Worm (Caenorhabditis elegans) whole organism, young adult: ENCODE measurements around the gene gpla-1.

Source experiments
- B0035.1 ChIP-seq: sonication (generic microtip); optimal IDR thresholded peaks from 2 replicates; lab custom pipeline; 2016; ENCODE audit warnings: missing genetic modification characterization, mild to moderate bottlenecking, missing compliant biosample characterization, missing genotype, missing genetic modification reagents
- B0261.1 ChIP-seq: sonication (generic microtip); optimal IDR thresholded peaks from 2 replicates; lab custom pipeline; 2016; ENCODE audit warnings: mild to moderate bottlenecking, missing genetic modification characterization, moderate library complexity, missing compliant biosample characterization
- B0336.3 ChIP-seq: fragments of 200-800 bp; sonication (Bioruptor generic); IDR thresholded peaks from 2 replicates; pipeline ENCODE4 v1.3.6; 2022; ENCODE audit warnings: missing genetic modification characterization, missing compliant biosample characterization
- F10E7.11 ChIP-seq: sonication (generic microtip); optimal IDR thresholded peaks from 2 replicates; lab custom pipeline; 2017; ENCODE audit warnings: mild to moderate bottlenecking, missing genetic modification characterization, moderate library complexity, missing compliant biosample characterization
- F22D6.2 ChIP-seq: sonication (generic microtip); optimal IDR thresholded peaks from 2 replicates; lab custom pipeline; 2016; ENCODE audit warnings: mild to moderate bottlenecking, missing genetic modification characterization, missing compliant biosample characterization
- F23B12.7 ChIP-seq: sonication (generic microtip); optimal IDR thresholded peaks from 2 replicates; lab custom pipeline; 2017; ENCODE audit warnings: missing genetic modification characterization, mild to moderate bottlenecking, missing compliant biosample characterization, antibody characterized with exemption, moderate library complexity; ENCODE audit not compliant: insufficient read depth
- T07F8.4 ChIP-seq: sonication (generic microtip); optimal IDR thresholded peaks from 2 replicates; lab custom pipeline; 2016; ENCODE audit warnings: mild to moderate bottlenecking, missing genetic modification characterization, moderate library complexity, missing compliant biosample characterization
- Y53F4B.3 ChIP-seq: fragments of 200-800 bp; sonication (Bioruptor generic); IDR thresholded peaks from 2 replicates; pipeline ENCODE4 v1.3.6; 2022; ENCODE audit warnings: missing genetic modification reagents, missing genetic modification characterization, missing compliant biosample characterization
- Y56A3A.18 ChIP-seq: fragments of 200-800 bp; sonication (Bioruptor generic); IDR thresholded peaks from 2 replicates; pipeline ENCODE4 v1.3.6; 2022; ENCODE audit warnings: missing genetic modification reagents, missing genetic modification characterization, missing compliant biosample characterization
- Y67H2A.10 ChIP-seq: fragments of 200-800 bp; sonication (Bioruptor generic); conservative IDR thresholded peaks from 2 replicates; pipeline ENCODE4 v1.3.6; 2022; ENCODE audit warnings: missing genetic modification reagents, missing genetic modification characterization, missing compliant biosample characterization
- ZK185.1 ChIP-seq: sonication (generic microtip); optimal IDR thresholded peaks from 2 replicates; lab custom pipeline; 2016; ENCODE audit warnings: mild to moderate bottlenecking, missing genetic modification characterization, missing compliant biosample characterization; ENCODE audit not compliant: poor library complexity, severe bottlenecking
- aptf-3 ChIP-seq: fragments of 200-800 bp; sonication (Bioruptor generic); IDR thresholded peaks from 2 replicates; pipeline ENCODE4 v1.3.6; 2022; ENCODE audit warnings: missing genetic modification characterization, missing compliant biosample characterization
- athp-1 ChIP-seq: sonication (generic microtip); optimal IDR thresholded peaks from 2 replicates; lab custom pipeline; 2017; ENCODE audit warnings: mild to moderate bottlenecking, missing genetic modification characterization, missing compliant biosample characterization
- attf-3 ChIP-seq: fragments of 200-800 bp; sonication (Bioruptor generic); conservative IDR thresholded peaks from 2 replicates; pipeline ENCODE4 v1.3.6; 2022; ENCODE audit warnings: missing genetic modification reagents, missing genetic modification characterization, missing compliant biosample characterization
- ceh-79 ChIP-seq: sonication (generic microtip); optimal IDR thresholded peaks from 2 replicates; lab custom pipeline; 2017; ENCODE audit warnings: mild to moderate bottlenecking, missing genetic modification characterization, missing compliant biosample characterization
- die-1 ChIP-seq: sonication (generic microtip); optimal IDR thresholded peaks from 2 replicates; lab custom pipeline; 2016; ENCODE audit warnings: missing genotype, mild to moderate bottlenecking, missing genetic modification characterization, missing compliant biosample characterization
- dpff-1 ChIP-seq: sonication (generic microtip); optimal IDR thresholded peaks from 2 replicates; lab custom pipeline; 2017; ENCODE audit warnings: mild to moderate bottlenecking, missing genetic modification characterization, missing compliant biosample characterization
- egl-18 ChIP-seq: fragments of 200-800 bp; sonication (Bioruptor generic); IDR thresholded peaks from 2 replicates; pipeline ENCODE4 v1.3.6; 2022; ENCODE audit warnings: missing genetic modification reagents, missing genetic modification characterization, missing compliant biosample characterization
- egl-44 ChIP-seq: fragments of 200-800 bp; sonication (Bioruptor generic); IDR thresholded peaks from 2 replicates; pipeline ENCODE4 v1.3.6; 2022; ENCODE audit warnings: missing genetic modification reagents, missing genetic modification characterization, missing compliant biosample characterization
- egrh-3 ChIP-seq: fragments of 200-800 bp; sonication (Bioruptor generic); IDR thresholded peaks from 2 replicates; pipeline ENCODE4 v1.3.6; 2022; ENCODE audit warnings: missing genetic modification reagents, missing genetic modification characterization, missing compliant biosample characterization
- ekl-4 ChIP-seq: fragments of 200-800 bp; sonication (Bioruptor generic); IDR thresholded peaks from 2 replicates; pipeline ENCODE4 v1.3.6; 2022; ENCODE audit warnings: missing genetic modification reagents, missing genetic modification characterization, missing compliant biosample characterization
- gei-17 ChIP-seq: fragments of 200-800 bp; sonication (Bioruptor generic); optimal IDR thresholded peaks from 2 replicates; lab custom pipeline; 2018; ENCODE audit warnings: mild to moderate bottlenecking, missing genetic modification characterization, missing compliant biosample characterization
- hlh-12 ChIP-seq: sonication (generic microtip); optimal IDR thresholded peaks from 2 replicates; lab custom pipeline; 2016; ENCODE audit warnings: missing genetic modification characterization, missing compliant biosample characterization
- let-526 ChIP-seq: fragments of 200-800 bp; sonication (Bioruptor generic); IDR thresholded peaks from 2 replicates; pipeline ENCODE4 v1.3.6; 2022; ENCODE audit warnings: missing genetic modification reagents, missing genetic modification characterization, missing compliant biosample characterization
- let-607 ChIP-seq, 2 experiments: fragments of 200-800 bp in 1 of 2; sonication (Bioruptor generic) in 1 of 2; sonication (generic microtip) in 1 of 2; optimal IDR thresholded peaks; 2 replicates each; lab custom pipeline; 2016 to 2018; ENCODE audit warnings: mild to moderate bottlenecking in 2 of 2, missing compliant biosample characterization in 2 of 2, missing genetic modification characterization in 2 of 2, moderate library complexity in 2 of 2, missing genotype in 1 of 2
- lin-26 ChIP-seq: fragments of 200-800 bp; sonication (Bioruptor generic); IDR thresholded peaks from 2 replicates; pipeline ENCODE4 v1.3.6; 2022; ENCODE audit warnings: missing genetic modification reagents, missing genetic modification characterization, missing compliant biosample characterization
- lin-40 ChIP-seq: sonication (generic microtip); optimal IDR thresholded peaks from 2 replicates; lab custom pipeline; 2016; ENCODE audit warnings: missing genetic modification characterization, mild to moderate bottlenecking, missing compliant biosample characterization, missing genotype, missing genetic modification reagents
- lin-54 ChIP-seq: fragments of 200-800 bp; sonication (Bioruptor generic); optimal IDR thresholded peaks from 2 replicates; lab custom pipeline; 2018; ENCODE audit warnings: mild to moderate bottlenecking, missing genetic modification characterization, missing compliant biosample characterization
- lir-1 ChIP-seq: fragments of 200-800 bp; sonication (Bioruptor generic); conservative IDR thresholded peaks from 2 replicates; pipeline ENCODE4 v1.3.6; 2022; ENCODE audit warnings: missing genetic modification reagents, missing genetic modification characterization, missing compliant biosample characterization
- lsy-27 ChIP-seq: sonication (generic microtip); optimal IDR thresholded peaks from 2 replicates; lab custom pipeline; 2017; ENCODE audit warnings: missing genetic modification characterization, mild to moderate bottlenecking, missing compliant biosample characterization, antibody characterized with exemption, missing genotype, borderline replicate concordance; ENCODE audit not compliant: insufficient read depth
- madf-10 ChIP-seq: sonication (generic microtip); optimal IDR thresholded peaks from 2 replicates; lab custom pipeline; 2016; ENCODE audit warnings: mild to moderate bottlenecking, missing genetic modification characterization, missing compliant biosample characterization
- madf-3 ChIP-seq: fragments of 200-800 bp; sonication (Bioruptor generic); IDR thresholded peaks from 2 replicates; pipeline ENCODE4 v1.3.6; 2022; ENCODE audit warnings: missing genetic modification reagents, missing genetic modification characterization, missing compliant biosample characterization
- madf-8 ChIP-seq: fragments of 200-800 bp; sonication (Bioruptor generic); conservative IDR thresholded peaks from 2 replicates; pipeline ENCODE4 v1.3.6; 2022; ENCODE audit warnings: missing genetic modification reagents, missing genetic modification characterization, missing compliant biosample characterization
- nfya-2 ChIP-seq: fragments of 200-800 bp; sonication (Bioruptor generic); IDR thresholded peaks from 2 replicates; pipeline ENCODE4 v1.3.6; 2022; ENCODE audit warnings: missing genetic modification reagents, missing genetic modification characterization, missing compliant biosample characterization
- nhr-90 ChIP-seq: sonication (generic microtip); optimal IDR thresholded peaks from 2 replicates; lab custom pipeline; 2016; ENCODE audit warnings: missing genotype, mild to moderate bottlenecking, missing genetic modification characterization, missing compliant biosample characterization
- rcor-1 ChIP-seq: fragments of 200-800 bp; sonication (Bioruptor generic); IDR thresholded peaks from 2 replicates; pipeline ENCODE4 v1.3.6; 2022; ENCODE audit warnings: missing genetic modification reagents, missing genetic modification characterization, missing compliant biosample characterization
- rec-8 ChIP-seq, 2 experiments: sonication (generic microtip); optimal IDR thresholded peaks; 2 replicates each; lab custom pipeline; 2016; ENCODE audit warnings: mild to moderate bottlenecking in 2 of 2, missing genetic modification characterization in 2 of 2, missing genetic modification reagents in 2 of 2, missing genotype in 2 of 2, missing biosample characterization in 1 of 2, missing compliant biosample characterization in 1 of 2, moderate library complexity in 1 of 2
- repo-1 ChIP-seq: sonication (generic microtip); optimal IDR thresholded peaks from 2 replicates; lab custom pipeline; 2017; ENCODE audit warnings: mild to moderate bottlenecking, missing genetic modification characterization, missing compliant biosample characterization
- sdz-38 ChIP-seq: sonication (generic microtip); optimal IDR thresholded peaks from 2 replicates; lab custom pipeline; 2016; ENCODE audit warnings: missing genotype, missing genetic modification characterization, missing compliant biosample characterization
- sea-2 ChIP-seq: fragments of 200-800 bp; sonication (Bioruptor generic); IDR thresholded peaks from 2 replicates; pipeline ENCODE4 v1.3.6; 2022; ENCODE audit warnings: missing genetic modification characterization, missing compliant biosample characterization
- snpc-1.1 ChIP-seq: sonication (generic microtip); optimal IDR thresholded peaks from 2 replicates; lab custom pipeline; 2017; ENCODE audit warnings: missing genetic modification characterization, mild to moderate bottlenecking, missing compliant biosample characterization, antibody characterized with exemption, moderate library complexity, missing genotype, missing genetic modification reagents; ENCODE audit not compliant: insufficient read depth
- snpc-3.4 ChIP-seq: sonication (generic microtip); optimal IDR thresholded peaks from 2 replicates; lab custom pipeline; 2017; ENCODE audit warnings: missing genetic modification characterization, mild to moderate bottlenecking, missing compliant biosample characterization, antibody characterized with exemption, moderate library complexity, missing genotype, missing genetic modification reagents
- tbp1 ChIP-seq: fragments of 200-800 bp; sonication (Bioruptor generic); optimal IDR thresholded peaks from 2 replicates; lab custom pipeline; 2018; ENCODE audit warnings: mild to moderate bottlenecking, missing genetic modification characterization, missing compliant biosample characterization
- tbx-9 ChIP-seq: sonication (generic microtip); optimal IDR thresholded peaks from 2 replicates; lab custom pipeline; 2016; ENCODE audit warnings: borderline replicate concordance, missing genetic modification characterization, inconsistent platforms, missing compliant biosample characterization
- unc-62 ChIP-seq: fragments of 150-350 bp; optimal IDR thresholded peaks from 2 replicates; lab custom pipeline; 2014; ENCODE audit warnings: missing biosample characterization, missing genetic modification reagents, missing genetic modification characterization
- zfh-2 ChIP-seq: fragments of 200-800 bp; sonication (Bioruptor generic); conservative IDR thresholded peaks from 2 replicates; pipeline ENCODE4 v1.3.6; 2022; ENCODE audit warnings: missing genetic modification reagents, missing genetic modification characterization, missing compliant biosample characterization
- zim-3 ChIP-seq: sonication (generic microtip); optimal IDR thresholded peaks from 2 replicates; lab custom pipeline; 2017; ENCODE audit warnings: mild to moderate bottlenecking, missing genetic modification characterization, moderate library complexity, missing compliant biosample characterization
- ztf-22 ChIP-seq: fragments of 200-800 bp; sonication (Bioruptor generic); optimal IDR thresholded peaks from 2 replicates; lab custom pipeline; 2018; ENCODE audit warnings: mild to moderate bottlenecking, missing genetic modification characterization, moderate library complexity, missing compliant biosample characterization

The gpla-1 gene

ce11 chrV:11921229-11921628 is 16.4 kb downstream of the gpla-1 start (continued):
- TF ChIP-seq tbx-9 (tag; lab: Kevin White, UChicago): no peak
- TF ChIP-seq F10E7.11 (tag; lab: Kevin White, UChicago): no peak
- no peak for TF ChIP-seq madf-8 (GFP tag; lab: Robert Waterston, UW)
- TF ChIP-seq sea-2 (GFP tag; lab: Robert Waterston, UW): no peak
- no peak for TF ChIP-seq lir-1 (GFP tag; lab: Robert Waterston, UW)
- TF ChIP-seq Y53F4B.3 (GFP tag; lab: Robert Waterston, UW): no peak
- TF ChIP-seq madf-3 (GFP tag; lab: Robert Waterston, UW): no peak
- peak; percentile 27 for TF ChIP-seq lin-40 (tag; lab: Kevin White, UChicago)
- TF ChIP-seq die-1 (tag; lab: Kevin White, UChicago): no peak
- no peak for TF ChIP-seq zfh-2 (GFP tag; lab: Robert Waterston, UW)
- TF ChIP-seq Y56A3A.18 (GFP tag; lab: Robert Waterston, UW): no peak
- no peak for TF ChIP-seq let-526 (GFP tag; lab: Robert Waterston, UW)
- no peak for TF ChIP-seq rcor-1 (GFP tag; lab: Robert Waterston, UW)
- no peak for TF ChIP-seq sdz-38 (tag; lab: Kevin White, UChicago)
- TF ChIP-seq lsy-27 (tag; lab: Kevin White, UChicago): no peak
- TF ChIP-seq aptf-3: no peak
- TF ChIP-seq egl-44 (GFP tag; lab: Robert Waterston, UW): no peak
- TF ChIP-seq nfya-2 (GFP tag; lab: Robert Waterston, UW): no peak
- no peak for TF ChIP-seq rec-8 (tag; optimal IDR thresholded peaks at IDR 0.05; lab: Kevin White, UChicago)
- no peak for TF ChIP-seq T07F8.4 (tag; lab: Kevin White, UChicago)
- no peak for TF ChIP-seq B0035.1 (tag; lab: Kevin White, UChicago)
- TF ChIP-seq hlh-12 (tag; lab: Kevin White, UChicago): no peak
- no peak for TF ChIP-seq lin-54 (GFP tag; lab: Kevin White, UChicago)
- TF ChIP-seq snpc-3.4 (tag; lab: Kevin White, UChicago): no peak
- no peak for TF ChIP-seq F23B12.7 (tag; lab: Kevin White, UChicago)
- TF ChIP-seq gei-17 (GFP tag; lab: Kevin White, UChicago): no peak
- no peak for TF ChIP-seq F22D6.2 (tag; lab: Kevin White, UChicago)
- no peak for TF ChIP-seq snpc-1.1 (tag; lab: Kevin White, UChicago)
- TF ChIP-seq egl-18 (GFP tag; lab: Robert Waterston, UW): no peak
- peak; percentile 17 for TF ChIP-seq repo-1
- TF ChIP-seq ZK185.1 (tag; lab: Kevin White, UChicago): peak; percentile 17
- no peak for TF ChIP-seq ceh-79 (tag; lab: Kevin White, UChicago)
- no peak for TF ChIP-seq attf-3 (GFP tag; lab: Robert Waterston, UW)
- no peak for TF ChIP-seq ztf-22 (GFP tag; lab: Kevin White, UChicago)
- TF ChIP-seq dpff-1 (tag; lab: Kevin White, UChicago): no peak
- TF ChIP-seq B0261.1 (tag; lab: Kevin White, UChicago): no peak
- no peak for TF ChIP-seq zim-3 (tag; lab: Kevin White, UChicago)
- peak; percentile 69 for TF ChIP-seq unc-62
- no peak for TF ChIP-seq Y67H2A.10 (GFP tag; lab: Robert Waterston, UW)
- TF ChIP-seq athp-1 (tag; lab: Kevin White, UChicago): no peak
- no peak for TF ChIP-seq nhr-90 (tag; lab: Kevin White, UChicago)
- peak; percentile 26 for TF ChIP-seq tbp1 (GFP tag; lab: Kevin White, UChicago)
- peak; percentile 10; the same call in 1 of the 2 replicates for TF ChIP-seq B0336.3 (GFP tag; lab: Robert Waterston, UW)
- no peak for TF ChIP-seq egrh-3 (GFP tag; lab: Robert Waterston, UW)
- TF ChIP-seq ekl-4 (GFP tag; lab: Robert Waterston, UW): no peak
- no peak for TF ChIP-seq madf-10 (tag; lab: Kevin White, UChicago)
- peak; percentile 40 to 43 for TF ChIP-seq let-607 (tag; optimal IDR thresholded peaks at IDR 0.05; lab: Kevin White, UChicago)
- TF ChIP-seq lin-26 (GFP tag; lab: Robert Waterston, UW): peak; percentile 35; the same call in 1 of the 2 replicates
